Worm (Caenorhabditis elegans) whole organism, mixed stage, embryonic: Measurements from ENCODE around the gene B0454.6.
A peak's percentile ranks its signal among the peaks of the same experiment; 100 is the strongest.

Experiments
- M03D4.4 ChIP-seq: sonication (generic microtip); optimal IDR thresholded peaks from 2 replicates; lab custom pipeline; 2017; ENCODE audit warnings: mild to moderate bottlenecking, missing genetic modification characterization, missing compliant biosample characterization
- blmp-1 ChIP-seq: fragments of 150-350 bp; optimal IDR thresholded peaks from 2 replicates; lab custom pipeline; 2014; ENCODE audit warnings: missing biosample characterization, missing genetic modification characterization
- ceh-39 ChIP-seq: fragments of 150-350 bp; optimal IDR thresholded peaks from 2 replicates; lab custom pipeline; 2014; ENCODE audit warnings: missing biosample characterization, missing genetic modification characterization
- ceh-43 ChIP-seq: fragments of 200-800 bp; sonication (Bioruptor generic); optimal IDR thresholded peaks from 2 replicates; lab custom pipeline; 2018; ENCODE audit warnings: mild to moderate bottlenecking, missing genetic modification characterization, moderate library complexity, missing compliant biosample characterization
- ceh-83 ChIP-seq: fragments of 200-800 bp; sonication (Bioruptor generic); optimal IDR thresholded peaks from 2 replicates; lab custom pipeline; 2018; ENCODE audit warnings: mild to moderate bottlenecking, missing genetic modification characterization, missing compliant biosample characterization
- ces-1 ChIP-seq: fragments of 150-350 bp; optimal IDR thresholded peaks from 2 replicates; lab custom pipeline; 2014; ENCODE audit warnings: missing biosample characterization, missing genetic modification reagents, missing genetic modification characterization
- cnd-1 ChIP-seq: fragments of 200-800 bp; sonication (Bioruptor generic); optimal IDR thresholded peaks from 2 replicates; lab custom pipeline; 2018; ENCODE audit warnings: mild to moderate bottlenecking, missing genetic modification characterization, missing compliant biosample characterization
- elt-1 ChIP-seq: sonication (generic microtip); optimal IDR thresholded peaks from 2 replicates; lab custom pipeline; 2017; ENCODE audit warnings: missing genetic modification characterization, mild to moderate bottlenecking, missing compliant biosample characterization, antibody characterized with exemption, moderate library complexity, borderline replicate concordance; ENCODE audit not compliant: insufficient read depth
- flh-1 ChIP-seq: fragments of 200-800 bp; sonication (Bioruptor generic); optimal IDR thresholded peaks from 2 replicates; lab custom pipeline; 2018; ENCODE audit warnings: mild to moderate bottlenecking, missing genetic modification characterization, moderate library complexity, missing compliant biosample characterization
- ham-2 ChIP-seq: fragments of 200-800 bp; sonication (Bioruptor generic); optimal IDR thresholded peaks from 2 replicates; lab custom pipeline; 2018; ENCODE audit warnings: mild to moderate bottlenecking, missing genetic modification characterization, missing compliant biosample characterization
- hlh-1 ChIP-seq: fragments of 150-350 bp; optimal IDR thresholded peaks from 2 replicates; lab custom pipeline; 2014; ENCODE audit warnings: missing biosample characterization, missing genetic modification reagents, missing genetic modification characterization
- lin-13 ChIP-seq: fragments of 150-350 bp; optimal IDR thresholded peaks from 2 replicates; lab custom pipeline; 2014; ENCODE audit warnings: missing biosample characterization, missing genetic modification characterization
- lin-32 ChIP-seq: fragments of 200-800 bp; sonication (Bioruptor generic); optimal IDR thresholded peaks from 2 replicates; lab custom pipeline; 2018; ENCODE audit warnings: mild to moderate bottlenecking, missing genetic modification characterization, missing compliant biosample characterization
- lsy-2 ChIP-seq: fragments of 150-350 bp; optimal IDR thresholded peaks from 2 replicates; lab custom pipeline; 2014; ENCODE audit warnings: missing biosample characterization, missing genetic modification characterization
- mep-1 ChIP-seq: fragments of 150-350 bp; optimal IDR thresholded peaks from 2 replicates; lab custom pipeline; 2017; ENCODE audit warnings: missing biosample characterization, missing genetic modification reagents, missing genetic modification characterization, inconsistent platforms
- mls-2 ChIP-seq: sonication (generic microtip); optimal IDR thresholded peaks from 2 replicates; lab custom pipeline; 2016; ENCODE audit warnings: mild to moderate bottlenecking, missing genetic modification characterization, moderate library complexity, missing compliant biosample characterization
- nhr-12 ChIP-seq: fragments of 150-350 bp; optimal IDR thresholded peaks from 2 replicates; lab custom pipeline; 2014; ENCODE audit warnings: missing biosample characterization, missing genetic modification characterization
- nhr-2 ChIP-seq: fragments of 150-350 bp; optimal IDR thresholded peaks from 2 replicates; lab custom pipeline; 2014; ENCODE audit warnings: missing biosample characterization, missing genetic modification characterization
- nhr-237 ChIP-seq: fragments of 150-350 bp; optimal IDR thresholded peaks from 2 replicates; lab custom pipeline; 2014; ENCODE audit warnings: missing biosample characterization, missing genetic modification characterization
- nhr-28 ChIP-seq: fragments of 150-350 bp; optimal IDR thresholded peaks from 2 replicates; lab custom pipeline; 2014; ENCODE audit warnings: missing biosample characterization, missing genetic modification characterization
- nhr-76 ChIP-seq: sonication (generic microtip); optimal IDR thresholded peaks from 2 replicates; lab custom pipeline; 2017; ENCODE audit warnings: missing biosample characterization, missing genetic modification characterization
- pha-4 ChIP-seq: fragments of 150-350 bp; optimal IDR thresholded peaks from 2 replicates; lab custom pipeline; 2018; ENCODE audit warnings: missing biosample characterization, missing genetic modification reagents, missing genetic modification characterization
- sem-2 ChIP-seq: fragments of 200-800 bp; sonication (Bioruptor generic); optimal IDR thresholded peaks from 2 replicates; lab custom pipeline; 2018; ENCODE audit warnings: mild to moderate bottlenecking, missing genetic modification characterization, missing compliant biosample characterization
- snpc-4 ChIP-seq: fragments of 150-350 bp; optimal IDR thresholded peaks from 2 replicates; lab custom pipeline; 2014; ENCODE audit warnings: missing biosample characterization, missing genetic modification characterization
- sptf-1 ChIP-seq: sonication (generic microtip); optimal IDR thresholded peaks from 2 replicates; lab custom pipeline; 2017; ENCODE audit warnings: mild to moderate bottlenecking, missing genetic modification characterization, moderate library complexity, missing compliant biosample characterization
- tbx-8 ChIP-seq: fragments of 200-800 bp; sonication (Bioruptor generic); optimal IDR thresholded peaks from 2 replicates; lab custom pipeline; 2018; ENCODE audit warnings: mild to moderate bottlenecking, missing genetic modification characterization, moderate library complexity, missing compliant biosample characterization
- unc-62 ChIP-seq: fragments of 150-350 bp; optimal IDR thresholded peaks from 2 replicates; lab custom pipeline; 2014; ENCODE audit warnings: missing biosample characterization, missing genetic modification reagents, missing genetic modification characterization
- zip-8 ChIP-seq: fragments of 150-350 bp; optimal IDR thresholded peaks from 2 replicates; lab custom pipeline; 2014; ENCODE audit warnings: missing biosample characterization, missing genetic modification characterization
- ztf-11 ChIP-seq: fragments of 150-350 bp; optimal IDR thresholded peaks from 2 replicates; lab custom pipeline; 2014; ENCODE audit warnings: missing biosample characterization, missing genetic modification characterization

The B0454.6 gene

ce11 chrII:3043358-3043757 lies 10.8 kb downstream of the B0454.6 start, which contains the start of gene B0454.8:
Gene B0454.8 (minus strand): TSS chrII:3043458.
- no peak for TF ChIP-seq M03D4.4 (tag; lab: Kevin White, UChicago)
- no peak for TF ChIP-seq nhr-28 (tag; lab: Kevin White, UChicago)
- TF ChIP-seq lin-13, result no peak
- no peak for TF ChIP-seq ceh-83
- no peak for TF ChIP-seq ceh-43

ce11 chrII:3044023-3044422 lies 11.4 kb downstream of the B0454.6 start, which contains the start of gene sri-29:
Gene sri-29 (plus strand): TSS chrII:3044323.
- no peak for TF ChIP-seq ceh-39 (tag; lab: Kevin White, UChicago)
- TF ChIP-seq lsy-2 (tag; lab: Kevin White, UChicago), result no peak
- TF ChIP-seq nhr-237 (tag; lab: Kevin White, UChicago), result no peak
- TF ChIP-seq ztf-11, result no peak
- TF ChIP-seq nhr-12, result no peak
- no peak for TF ChIP-seq snpc-4
- TF ChIP-seq mep-1 (tag; lab: Kevin White, UChicago), result no peak

- TF ChIP-seq flh-1 (GFP tag; lab: Kevin White, UChicago), result no peak
- no peak for TF ChIP-seq ceh-39 (tag; lab: Kevin White, UChicago)
- no peak for TF ChIP-seq zip-8 (tag; lab: Kevin White, UChicago)
- no peak for TF ChIP-seq pha-4 (tag; lab: Kevin White, UChicago)
- TF ChIP-seq ztf-11, result no peak
- TF ChIP-seq lin-32 (GFP tag; lab: Kevin White, UChicago), result no peak
- no peak for TF ChIP-seq snpc-4
- TF ChIP-seq blmp-1 (tag; lab: Kevin White, UChicago), result no peak
- TF ChIP-seq ceh-43, result no peak
Observed at ce11 chrII:3045422-3045821, 12.8 kb downstream of the B0454.6 start.

ce11 chrII:3045875-3046274 lies 13.3 kb downstream of the B0454.6 start, which contains the start of gene sri-30:
Gene sri-30 (plus strand): TSS chrII:3046175.
- no peak for TF ChIP-seq elt-1 (tag; lab: Kevin White, UChicago)
- TF ChIP-seq pha-4 (tag; lab: Kevin White, UChicago), result no peak
- TF ChIP-seq ceh-39 (tag; lab: Kevin White, UChicago), result no peak
- no peak for TF ChIP-seq mep-1 (tag; lab: Kevin White, UChicago)
- TF ChIP-seq sptf-1 (tag; lab: Kevin White, UChicago), result no peak
- no peak for TF ChIP-seq blmp-1 (tag; lab: Kevin White, UChicago)
- no peak for TF ChIP-seq nhr-237 (tag; lab: Kevin White, UChicago)
- TF ChIP-seq mls-2, result no peak
- no peak for TF ChIP-seq M03D4.4 (tag; lab: Kevin White, UChicago)

ce11 chrII:3048378-3048777 lies 15.8 kb downstream of the B0454.6 start, which contains the start of gene sri-28:
Gene sri-28 (plus strand): TSS chrII:3048678.
- TF ChIP-seq nhr-12, result no peak
- TF ChIP-seq mep-1 (tag; lab: Kevin White, UChicago), result no peak
- TF ChIP-seq nhr-2 (tag; lab: Kevin White, UChicago), result no peak
- TF ChIP-seq unc-62 (GFP tag; lab: Kevin White, UChicago), result no peak
- no peak for TF ChIP-seq nhr-76
- no peak for TF ChIP-seq snpc-4
- no peak for TF ChIP-seq ceh-83
- no peak for TF ChIP-seq flh-1 (GFP tag; lab: Kevin White, UChicago)
- TF ChIP-seq ceh-43, result no peak
- no peak for TF ChIP-seq blmp-1 (tag; lab: Kevin White, UChicago)
- no peak for TF ChIP-seq ces-1 (GFP tag; lab: Kevin White, UChicago)
- TF ChIP-seq mls-2, result no peak
- TF ChIP-seq lin-32 (GFP tag; lab: Kevin White, UChicago), result no peak
- TF ChIP-seq M03D4.4 (tag; lab: Kevin White, UChicago), result no peak
- no peak for TF ChIP-seq cnd-1
- TF ChIP-seq tbx-8 (GFP tag; lab: Kevin White, UChicago), result no peak
- TF ChIP-seq elt-1 (tag; lab: Kevin White, UChicago), result no peak
- TF ChIP-seq nhr-28 (tag; lab: Kevin White, UChicago), result no peak
- TF ChIP-seq sem-2 (GFP tag; lab: Kevin White, UChicago), result no peak
- TF ChIP-seq, all 35 proteins: peak for 0

ce11 chrII:3048989-3049388 lies 16.4 kb downstream of the B0454.6 start:
- TF ChIP-seq lsy-2 (tag; lab: Kevin White, UChicago), result no peak
- TF ChIP-seq hlh-1 (tag; lab: Kevin White, UChicago), result no peak
- TF ChIP-seq ham-2 (GFP tag; lab: Kevin White, UChicago), result peak; percentile 1
- TF ChIP-seq ztf-11, result no peak
- TF ChIP-seq elt-1 (tag; lab: Kevin White, UChicago), result no peak
